Fruit fly (Drosophila melanogaster): ENCODE results near the gene Aven.
A peak's percentile ranks its signal among the peaks of the same experiment; 100 is the strongest.

Gene Aven

dm6 chrX:12665796-12666338, 36.4 kb upstream of the Aven start (continued):
- no peak for TF ChIP-seq inv (GFP tag; IDR thresholded peaks at IDR 0.05; ENCODE audit: partially characterized antibody)
- TF ChIP-seq CG13775 (GFP tag; optimal IDR thresholded peaks at IDR 0.05) = peak; percentile 44
- TF ChIP-seq lola (GFP tag; optimal IDR thresholded peaks at IDR 0.05) = peak in 1 of 3 experiments; percentile 16
- TF ChIP-seq CG10543 (GFP tag; optimal IDR thresholded peaks at IDR 0.05) = no peak
- TF ChIP-seq chn (GFP tag; optimal IDR thresholded peaks at IDR 0.05) = no peak
- no peak for TF ChIP-seq Blimp-1 (GFP tag; optimal IDR thresholded peaks at IDR 0.05)
- no peak for TF ChIP-seq schlank (tag; optimal IDR thresholded peaks at IDR 0.05)
- TF ChIP-seq CG30403 (GFP tag; optimal IDR thresholded peaks at IDR 0.05) = peak; percentile 5
- TF ChIP-seq mld (GFP tag; IDR thresholded peaks at IDR 0.05; ENCODE audit: partially characterized antibody) = no peak
- no peak for TF ChIP-seq Tbp (GFP tag; optimal IDR thresholded peaks at IDR 0.05)
- 0 out of 3 replicates have a peak, but pooled peaks have one; percentile 5 for TF ChIP-seq so (GFP tag; IDR thresholded peaks at IDR 0.05)
- peak in 1 of 2 experiments; percentile 6 for TF ChIP-seq Hr51 (GFP tag; optimal IDR thresholded peaks at IDR 0.05)
- no peak for TF ChIP-seq CG32772 (GFP tag; IDR thresholded peaks at IDR 0.05)
- TF ChIP-seq Lhr (GFP tag; optimal IDR thresholded peaks at IDR 0.05) = no peak
- no peak for TF ChIP-seq gfzf (GFP tag; optimal IDR thresholded peaks at IDR 0.05)
- TF ChIP-seq tgo (GFP tag; IDR thresholded peaks at IDR 0.05) = no peak
- peak in 1 of 2 experiments; percentile 86 for TF ChIP-seq Pdp1 (GFP tag; optimal IDR thresholded peaks at IDR 0.05)
- TF ChIP-seq Sox100B (GFP tag; optimal IDR thresholded peaks at IDR 0.05) = peak; percentile 13
- TF ChIP-seq CG15269 (tag; optimal IDR thresholded peaks at IDR 0.05) = peak; percentile 40
- TF ChIP-seq D19B (GFP tag; optimal IDR thresholded peaks at IDR 0.05) = peak; percentile 25
- peak; percentile 76 for TF ChIP-seq gcm (GFP tag; optimal IDR thresholded peaks at IDR 0.05)
- TF ChIP-seq CG7839 (tag; optimal IDR thresholded peaks at IDR 0.05) = peak; percentile 9
- TF ChIP-seq Meics (GFP tag; optimal IDR thresholded peaks at IDR 0.05) = peak; percentile 31
- no peak for TF ChIP-seq slou (GFP tag; optimal IDR thresholded peaks at IDR 0.05)

dm6 chrX:12665112-12665795, 35.8 kb upstream of the Aven start:
- TF ChIP-seq Neu2 (GFP tag; optimal IDR thresholded peaks at IDR 0.05; ENCODE audit: borderline replicate concordance) (no peak), CG18476 (GFP tag; optimal IDR thresholded peaks at IDR 0.05) (peak; percentile 54), CG7786 (GFP tag; optimal IDR thresholded peaks at IDR 0.05) (peak; percentile 48), tgo (GFP tag; IDR thresholded peaks at IDR 0.05) (peak; percentile 92), CG9817 (tag; optimal IDR thresholded peaks at IDR 0.05) (peak; percentile 85), NFAT (GFP tag; IDR thresholded peaks at IDR 0.05) (peak; percentile 94), CG34422 (GFP tag; IDR thresholded peaks at IDR 0.05) (peak; percentile 92), MTF-1 (GFP tag; optimal IDR thresholded peaks at IDR 0.05; ENCODE audit: borderline replicate concordance) (peak; percentile 73), CG9609 (GFP tag; optimal IDR thresholded peaks at IDR 0.05) (peak; percentile 62), mam (GFP tag; optimal IDR thresholded peaks at IDR 0.05) (peak; percentile 65), CG18764 (GFP tag; optimal IDR thresholded peaks at IDR 0.05) (peak; percentile 71), row (GFP tag; IDR thresholded peaks at IDR 0.05) (peak; percentile 93), CG17829 (tag; optimal IDR thresholded peaks at IDR 0.05) (peak; percentile 90), sna (GFP tag; IDR thresholded peaks at IDR 0.05; ENCODE audit: partially characterized antibody) (no peak), Bteb2 (GFP tag; optimal IDR thresholded peaks at IDR 0.05) (peak; percentile 28), NC2β (GFP tag; optimal IDR thresholded peaks at IDR 0.05) (peak; percentile 63), Aef1 (GFP tag; IDR thresholded peaks at IDR 0.05) (peak; percentile 90), vvl (GFP tag; IDR thresholded peaks at IDR 0.05) (peak; percentile 94), mirr (GFP tag; optimal IDR thresholded peaks at IDR 0.05) (peak; percentile 79), nerfin-2 (GFP tag; IDR thresholded peaks at IDR 0.05; ENCODE audit: partially characterized antibody) (no peak), Mad (GFP tag; optimal IDR thresholded peaks at IDR 0.05) (peak; percentile 50), az2 (GFP tag; optimal IDR thresholded peaks at IDR 0.05) (peak; percentile 86), CG15011 (GFP tag; optimal IDR thresholded peaks at IDR 0.05) (peak; percentile 83), Sin3A (optimal IDR thresholded peaks at IDR 0.05) (no peak), NfI (GFP tag; optimal IDR thresholded peaks at IDR 0.05) (peak; percentile 88)
